Worm (Caenorhabditis elegans): ENCODE data around the gene R02D5.1.
A peak's percentile ranks its signal among the peaks of the same experiment; 100 is the strongest.

DNA sequence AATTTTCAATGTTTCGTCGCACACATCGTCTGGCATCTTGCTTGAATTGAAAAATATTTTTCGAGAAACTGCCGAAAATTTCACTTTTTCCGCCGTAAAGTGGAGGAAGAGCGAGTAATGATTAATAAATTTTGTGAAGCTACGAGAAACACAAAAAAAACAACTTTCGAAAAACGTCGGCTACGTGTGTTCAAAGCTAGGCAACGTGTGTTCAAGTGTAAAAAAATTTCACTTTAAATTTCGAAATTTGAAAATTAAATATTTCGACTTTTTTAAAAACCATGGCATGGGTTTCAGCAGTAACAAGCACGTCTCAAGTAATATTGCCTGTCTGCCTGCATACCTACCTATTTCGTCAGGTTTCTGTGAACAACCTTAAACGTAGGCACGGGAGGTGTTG lies 28.2 kb downstream of the R02D5.1 start, which contains the start of gene tag-191:
- no peak for TF ChIP-seq sdz-12 (GFP tag; optimal IDR thresholded peaks at IDR 0.05)
- no peak for TF ChIP-seq R02D3.7 (tag; optimal IDR thresholded peaks at IDR 0.05)
- TF ChIP-seq fos-1 (tag; optimal IDR thresholded peaks at IDR 0.05) = no peak
- no peak for TF ChIP-seq saeg-2 (GFP tag; IDR thresholded peaks at IDR 0.05)
- TF ChIP-seq unc-62 (GFP tag; optimal IDR thresholded peaks at IDR 0.05 in 1 of 2) = peak in 1 of 2 experiments; percentile 11
- TF ChIP-seq unc-62 (tag; optimal IDR thresholded peaks at IDR 0.05) = no peak
- no peak for TF ChIP-seq F49E8.2 (tag; optimal IDR thresholded peaks at IDR 0.05; ENCODE audit: borderline replicate concordance)
- no peak for TF ChIP-seq nhr-41 (GFP tag; IDR thresholded peaks at IDR 0.05)
- TF ChIP-seq nhr-10 (tag; optimal IDR thresholded peaks at IDR 0.05) = no peak
- TF ChIP-seq daf-12 (tag; optimal IDR thresholded peaks at IDR 0.05) = no peak
- no peak for TF ChIP-seq madf-9 (GFP tag; conservative IDR thresholded peaks at IDR 0.05)
- TF ChIP-seq lsy-2 (tag; optimal IDR thresholded peaks at IDR 0.05) = no peak
- no peak for TF ChIP-seq zip-11 (GFP tag; IDR thresholded peaks at IDR 0.05)
- no peak for TF ChIP-seq nhr-28 (tag; optimal IDR thresholded peaks at IDR 0.05)

Data from whole organism, L4 larva.